Worm (Caenorhabditis elegans) whole organism, L4/young adult: ENCODE data around the gene D1086.10.

Experiments used
- W03F9.2 ChIP-seq: fragments of 150-350 bp; optimal IDR thresholded peaks from 2 replicates; lab custom pipeline; 2014; ENCODE audit warnings: missing biosample characterization, missing genetic modification characterization
- him-1 ChIP-seq: sonication (generic microtip); optimal IDR thresholded peaks from 2 replicates; lab custom pipeline; 2016; ENCODE audit warnings: missing genotype, missing genetic modification reagents, missing genetic modification characterization, missing compliant biosample characterization

DNA sequence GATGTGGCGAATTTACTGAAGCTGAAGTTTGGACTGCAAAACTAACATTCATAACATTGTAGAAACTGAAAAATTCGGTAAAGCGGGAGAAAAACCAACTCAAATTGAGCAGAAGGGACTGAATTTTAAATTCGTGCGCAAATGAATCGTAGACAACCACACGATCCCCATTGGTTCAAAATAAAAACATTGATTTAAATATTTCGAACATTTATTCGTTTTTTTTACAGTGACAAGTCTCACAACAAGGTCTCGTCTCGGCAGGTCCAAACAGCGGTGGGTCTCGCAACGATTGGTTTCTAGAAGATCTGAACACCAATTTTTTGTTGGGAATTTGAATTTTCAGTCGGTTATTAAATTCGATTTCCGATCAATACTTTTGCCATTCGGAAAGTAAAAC, 3.0 kb downstream of the D1086.10 start, which contains the start of gene D1086.18:
- no peak for TF ChIP-seq him-1 (tag; lab: Kevin White, UChicago)
- no peak for TF ChIP-seq W03F9.2 (tag; lab: Kevin White, UChicago)
